Worm (Caenorhabditis elegans) whole organism, late embryonic: ENCODE data around the gene Y2H9A.4.

Experiments used
- ceh-31 ChIP-seq: sonication (generic microtip); optimal IDR thresholded peaks from 2 replicates; lab custom pipeline; 2016; ENCODE audit warnings: missing genetic modification characterization, missing compliant biosample characterization
- elt-2 ChIP-seq: sonication (generic microtip); optimal IDR thresholded peaks from 2 replicates; lab custom pipeline; 2016; ENCODE audit warnings: missing genetic modification reagents, missing genetic modification characterization, missing compliant biosample characterization
- gmeb-2 ChIP-seq: sonication (generic microtip); optimal IDR thresholded peaks from 2 replicates; lab custom pipeline; 2016; ENCODE audit warnings: missing genetic modification characterization, inconsistent platforms, missing compliant biosample characterization
- nfya-1 ChIP-seq: sonication (generic microtip); optimal IDR thresholded peaks from 2 replicates; lab custom pipeline; 2017; ENCODE audit warnings: missing genetic modification characterization, mild to moderate bottlenecking, missing compliant biosample characterization, antibody characterized with exemption, moderate library complexity
- ref-2 ChIP-seq: sonication (generic microtip); optimal IDR thresholded peaks from 2 replicates; lab custom pipeline; 2016; ENCODE audit warnings: missing genetic modification characterization, missing compliant biosample characterization
- tbx-2 ChIP-seq: sonication (generic microtip); optimal IDR thresholded peaks from 2 replicates; lab custom pipeline; 2016; ENCODE audit warnings: missing genetic modification characterization, missing compliant biosample characterization
- unc-86 ChIP-seq: sonication (generic microtip); optimal IDR thresholded peaks from 2 replicates; lab custom pipeline; 2016; ENCODE audit warnings: missing genetic modification characterization, missing compliant biosample characterization

ce11 chrV:13488297-13488803, 42.7 kb downstream of the Y2H9A.4 start:
- TF ChIP-seq nfya-1 (tag; lab: Kevin White, UChicago) (no peak), gmeb-2 (no peak), unc-86 (no peak), ceh-31 (tag; lab: Kevin White, UChicago) (no peak), elt-2 (tag; lab: Kevin White, UChicago) (no peak), ref-2 (tag; lab: Kevin White, UChicago) (no peak), tbx-2 (tag; lab: Kevin White, UChicago) (no peak)
